Fruit fly (Drosophila melanogaster): ENCODE data around the gene CG1724.

The CG1724 gene

dm6 chrX:21241796-21242208, 38.7 kb upstream of the CG1724 start (continued):
- TF ChIP-seq CG33557 (GFP tag; optimal IDR thresholded peaks at IDR 0.05): peak; percentile 71
- peak; percentile 17 for TF ChIP-seq CG14710 (tag; optimal IDR thresholded peaks at IDR 0.05)
- TF ChIP-seq CG30403 (GFP tag; optimal IDR thresholded peaks at IDR 0.05): peak; percentile 47
- peak; percentile 65 for TF ChIP-seq mirr (GFP tag; optimal IDR thresholded peaks at IDR 0.05)
- peak; percentile 27 for TF ChIP-seq en (GFP tag; optimal IDR thresholded peaks at IDR 0.05)
- TF ChIP-seq Lhr (GFP tag; optimal IDR thresholded peaks at IDR 0.05): peak; percentile 58
- TF ChIP-seq CG32532 (GFP tag; IDR thresholded peaks at IDR 0.05): no peak
- no peak for TF ChIP-seq CG6765 (GFP tag; optimal IDR thresholded peaks at IDR 0.05)
- TF ChIP-seq CG17385 (GFP tag; optimal IDR thresholded peaks at IDR 0.05): peak; percentile 15
- no peak for TF ChIP-seq p53 (GFP tag; optimal IDR thresholded peaks at IDR 0.05)
- peak; percentile 22 for TF ChIP-seq mam (GFP tag; optimal IDR thresholded peaks at IDR 0.05)
- no peak for TF ChIP-seq Dp (GFP tag; optimal IDR thresholded peaks at IDR 0.05)
- peak; percentile 14 for TF ChIP-seq CG2116 (GFP tag; optimal IDR thresholded peaks at IDR 0.05)
- TF ChIP-seq sob (GFP tag; IDR thresholded peaks at IDR 0.05): 0 out of 2 replicates have a peak, but pooled peaks have one; percentile 21
- TF ChIP-seq CG4854 (GFP tag; optimal IDR thresholded peaks at IDR 0.05): no peak
- TF ChIP-seq Hey (tag; optimal IDR thresholded peaks at IDR 0.05): peak; percentile 57
- TF ChIP-seq run (tag; optimal IDR thresholded peaks at IDR 0.05): no peak
- peak; percentile 27 for TF ChIP-seq kni (GFP tag; optimal IDR thresholded peaks at IDR 0.05)
- TF ChIP-seq MBD-R2 (GFP tag; IDR thresholded peaks at IDR 0.05): no peak
- no peak for TF ChIP-seq Ets97D (GFP tag; optimal IDR thresholded peaks at IDR 0.05)
- no peak for TF ChIP-seq pita (GFP tag; optimal IDR thresholded peaks at IDR 0.05)
- TF ChIP-seq MESR4 (GFP tag; optimal IDR thresholded peaks at IDR 0.05): no peak
- TF ChIP-seq CG31388 (GFP tag; optimal IDR thresholded peaks at IDR 0.05): no peak
- no peak for TF ChIP-seq cad (GFP tag; optimal IDR thresholded peaks at IDR 0.05)
- no peak for TF ChIP-seq CG1792 (GFP tag; optimal IDR thresholded peaks at IDR 0.05)
- peak; percentile 25 for TF ChIP-seq NK7.1 (GFP tag; optimal IDR thresholded peaks at IDR 0.05)
- TF ChIP-seq CG13624 (GFP tag; optimal IDR thresholded peaks at IDR 0.05): no peak
- peak; percentile 23 for TF ChIP-seq CG12104 (GFP tag; optimal IDR thresholded peaks at IDR 0.05)
- TF ChIP-seq tin (GFP tag; optimal IDR thresholded peaks at IDR 0.05): no peak
- no peak for TF ChIP-seq CG31224 (GFP tag; IDR thresholded peaks at IDR 0.05)
- TF ChIP-seq CG8944 (GFP tag; optimal IDR thresholded peaks at IDR 0.05): peak; percentile 21
- TF ChIP-seq CG6813 (GFP tag; optimal IDR thresholded peaks at IDR 0.05): peak; percentile 47
- TF ChIP-seq vnd (GFP tag; IDR thresholded peaks at IDR 0.05; ENCODE audit: partially characterized antibody): no peak
- peak; percentile 3 for TF ChIP-seq Mad (GFP tag; optimal IDR thresholded peaks at IDR 0.05)
- peak; percentile 11 for TF ChIP-seq CG34376 (GFP tag; optimal IDR thresholded peaks at IDR 0.05)
- no peak for TF ChIP-seq Doc3 (GFP tag; IDR thresholded peaks at IDR 0.05; ENCODE audit: partially characterized antibody)
- peak; percentile 48 for TF ChIP-seq CG2120 (GFP tag; optimal IDR thresholded peaks at IDR 0.05)
- no peak for TF ChIP-seq CG2199 (GFP tag; IDR thresholded peaks at IDR 0.05)
- TF ChIP-seq tx (GFP tag; optimal IDR thresholded peaks at IDR 0.05): no peak
- TF ChIP-seq CG10431 (GFP tag; optimal IDR thresholded peaks at IDR 0.05): peak; percentile 41
- peak; percentile 11 for TF ChIP-seq CG7786 (GFP tag; optimal IDR thresholded peaks at IDR 0.05)
- no peak for TF ChIP-seq abd-A (tag; optimal IDR thresholded peaks at IDR 0.05)
- peak; percentile 40 for TF ChIP-seq Bdp1 (GFP tag; optimal IDR thresholded peaks at IDR 0.05)
- TF ChIP-seq Taf1 (GFP tag; IDR thresholded peaks at IDR 0.05): no peak
- 0 out of 3 replicates have a peak, but pooled peaks have one; percentile 5 for TF ChIP-seq sr (GFP tag; IDR thresholded peaks at IDR 0.05)
- no peak for TF ChIP-seq H15 (GFP tag; IDR thresholded peaks at IDR 0.05)
- TF ChIP-seq CG9727 (GFP tag; optimal IDR thresholded peaks at IDR 0.05): peak; percentile 52
- peak; percentile 7 for TF ChIP-seq maf-S (GFP tag; optimal IDR thresholded peaks at IDR 0.05)
- TF ChIP-seq ftz-f1 (GFP tag; optimal IDR thresholded peaks at IDR 0.05): no peak
- TF ChIP-seq CG14860 (GFP tag; IDR thresholded peaks at IDR 0.05; ENCODE audit: partially characterized antibody): no peak
- TF ChIP-seq Asciz (GFP tag; optimal IDR thresholded peaks at IDR 0.05): peak; percentile 42

Data from whole organism, embryonic.